Worm (Caenorhabditis elegans): ENCODE results near the gene ggtb-1.

ce11 chrIII:7112285-7112684, 21.3 kb upstream of the ggtb-1 start:
- no peak for TF ChIP-seq R02D3.7 (tag; optimal IDR thresholded peaks at IDR 0.05)
- TF ChIP-seq nfya-1 (tag; optimal IDR thresholded peaks at IDR 0.05; ENCODE audit: insufficient read depth), result no peak
- TF ChIP-seq egl-27 (tag; optimal IDR thresholded peaks at IDR 0.05), result no peak
- TF ChIP-seq nhr-77 (tag; optimal IDR thresholded peaks at IDR 0.05), result no peak
- no peak for TF ChIP-seq snpc-4 (tag; optimal IDR thresholded peaks at IDR 0.05)
- TF ChIP-seq pqm-1 (tag; optimal IDR thresholded peaks at IDR 0.05), result no peak
- TF ChIP-seq jun-1 (tag; optimal IDR thresholded peaks at IDR 0.05), result no peak
- no peak for TF ChIP-seq skn-1 (tag; optimal IDR thresholded peaks at IDR 0.05)

Measured in whole organism, L3 larva.